Fruit fly (Drosophila melanogaster): ENCODE measurements around the gene CG31808.

dm6 chr2L:16684908-16685611 lies 30.9 kb downstream of the CG31808 start:
- no peak for TF ChIP-seq Pif1A (GFP tag; optimal IDR thresholded peaks at IDR 0.05)
- peak; percentile 61 for TF ChIP-seq CG13204 (GFP tag; optimal IDR thresholded peaks at IDR 0.05)
- TF ChIP-seq EcR (GFP tag; optimal IDR thresholded peaks at IDR 0.05), result peak; percentile 93
- TF ChIP-seq CG4496 (GFP tag; IDR thresholded peaks at IDR 0.05), result peak; percentile 35; the same call in 1 of the 3 replicates
- no peak; the same call in 1 of the 2 replicates for TF ChIP-seq CG32121 (GFP tag; IDR thresholded peaks at IDR 0.05)
